Worm (Caenorhabditis elegans): ENCODE data around the gene pcf-11.
A peak's percentile ranks its signal among the peaks of the same experiment; 100 is the strongest.

Gene pcf-11

DNA sequence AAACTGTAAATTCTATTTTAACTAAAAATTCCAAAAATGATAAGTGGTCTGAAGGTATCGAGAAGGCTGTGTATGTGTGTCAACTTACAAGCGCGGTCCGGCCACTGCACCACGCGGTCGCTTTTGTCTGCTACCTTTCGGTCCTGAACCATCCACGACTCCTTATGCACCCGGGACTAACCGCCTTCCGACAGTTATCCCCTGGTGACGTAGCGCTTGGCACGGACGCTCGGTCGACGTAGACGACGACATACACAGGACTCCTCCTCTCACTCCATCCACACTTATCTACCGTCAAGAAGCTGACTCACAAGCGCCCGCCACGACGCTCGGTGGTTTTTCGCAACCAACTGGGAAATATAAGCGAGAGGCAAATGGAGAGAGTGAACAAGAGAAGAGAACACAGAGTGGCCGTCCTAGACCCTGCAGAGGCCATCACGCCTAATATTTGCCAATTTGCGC is 6.7 kb downstream of the pcf-11 start (continued):
- TF ChIP-seq fkh-8 (tag; optimal IDR thresholded peaks at IDR 0.05): peak; percentile 69
- TF ChIP-seq fkh-10 (GFP tag; optimal IDR thresholded peaks at IDR 0.05): peak; percentile 35
- TF ChIP-seq unc-86 (tag; optimal IDR thresholded peaks at IDR 0.05): peak; percentile 45
- TF ChIP-seq ceh-88 (GFP tag; IDR thresholded peaks at IDR 0.05): peak; percentile 58
- peak in 2 of 3 experiments; percentile 5 to 32 for TF ChIP-seq ceh-82 (tag; optimal IDR thresholded peaks at IDR 0.05)
- peak; percentile 78 for TF ChIP-seq pax-3 (tag; optimal IDR thresholded peaks at IDR 0.05)
- peak; percentile 43 to 79 for TF ChIP-seq lsy-2 (tag; optimal IDR thresholded peaks at IDR 0.05)
- TF ChIP-seq lin-13 (GFP tag; optimal IDR thresholded peaks at IDR 0.05): peak; percentile 22
- TF ChIP-seq lin-35 (GFP tag; optimal IDR thresholded peaks at IDR 0.05): peak; percentile 13 to 58
- TF ChIP-seq mep-1 (tag; optimal IDR thresholded peaks at IDR 0.05): peak; percentile 67
- peak; percentile 83 for TF ChIP-seq sup-37 (GFP tag; optimal IDR thresholded peaks at IDR 0.05)
- TF ChIP-seq ztf-4 (tag; optimal IDR thresholded peaks at IDR 0.05): peak; percentile 28
- peak; percentile 67 for TF ChIP-seq nhr-20 (tag; optimal IDR thresholded peaks at IDR 0.05)
- peak; percentile 75 for TF ChIP-seq mab-9 (GFP tag; IDR thresholded peaks at IDR 0.05)
- peak; percentile 8 for TF ChIP-seq fkh-4 (tag; optimal IDR thresholded peaks at IDR 0.05; ENCODE audit: borderline replicate concordance)
- TF ChIP-seq grh-1 (GFP tag; IDR thresholded peaks at IDR 0.05): 0 out of 2 replicates have a peak, but pooled peaks have one; percentile 35
- TF ChIP-seq C04F5.9 (tag; optimal IDR thresholded peaks at IDR 0.05): peak; percentile 15
- TF ChIP-seq elt-2 (tag; optimal IDR thresholded peaks at IDR 0.05): peak; percentile 57
- TF ChIP-seq efl-3 (GFP tag; optimal IDR thresholded peaks at IDR 0.05): peak; percentile 33
- TF ChIP-seq dsc-1 (tag; optimal IDR thresholded peaks at IDR 0.05): peak; percentile 80
- TF ChIP-seq mdl-1 (tag; optimal IDR thresholded peaks at IDR 0.05): peak in 1 of 2 experiments; percentile 33
- TF ChIP-seq skn-1 (tag; optimal IDR thresholded peaks at IDR 0.05): peak; percentile 16
- TF ChIP-seq fos-1 (tag; optimal IDR thresholded peaks at IDR 0.05): peak; percentile 41
- peak; percentile 70 for TF ChIP-seq egl-13 (tag; optimal IDR thresholded peaks at IDR 0.05)
- TF ChIP-seq elt-3 (tag; optimal IDR thresholded peaks at IDR 0.05): peak in 1 of 6 experiments; percentile 16
- TF ChIP-seq efl-1 (optimal IDR thresholded peaks at IDR 0.05): peak; percentile 46 to 47
- peak; percentile 29 to 95 for TF ChIP-seq efl-1 (GFP tag; optimal IDR thresholded peaks at IDR 0.05 in 1 of 2)
- peak; percentile 64 for TF ChIP-seq aly-2 (tag; optimal IDR thresholded peaks at IDR 0.05)
- peak; percentile 51 for TF ChIP-seq zip-4 (GFP tag; optimal IDR thresholded peaks at IDR 0.05)
- TF ChIP-seq swsn-7 (tag; optimal IDR thresholded peaks at IDR 0.05): peak; percentile 79
- TF ChIP-seq nhr-19 (GFP tag; conservative IDR thresholded peaks at IDR 0.05): peak; percentile 84
- TF ChIP-seq irx-1 (tag; optimal IDR thresholded peaks at IDR 0.05): peak; percentile 31
- peak; percentile 71 for TF ChIP-seq tbx-2 (tag; optimal IDR thresholded peaks at IDR 0.05)
- TF ChIP-seq C16A3.4 (tag; optimal IDR thresholded peaks at IDR 0.05): peak; percentile 55
- TF ChIP-seq rnt-1 (tag; optimal IDR thresholded peaks at IDR 0.05): peak; percentile 58

DNA sequence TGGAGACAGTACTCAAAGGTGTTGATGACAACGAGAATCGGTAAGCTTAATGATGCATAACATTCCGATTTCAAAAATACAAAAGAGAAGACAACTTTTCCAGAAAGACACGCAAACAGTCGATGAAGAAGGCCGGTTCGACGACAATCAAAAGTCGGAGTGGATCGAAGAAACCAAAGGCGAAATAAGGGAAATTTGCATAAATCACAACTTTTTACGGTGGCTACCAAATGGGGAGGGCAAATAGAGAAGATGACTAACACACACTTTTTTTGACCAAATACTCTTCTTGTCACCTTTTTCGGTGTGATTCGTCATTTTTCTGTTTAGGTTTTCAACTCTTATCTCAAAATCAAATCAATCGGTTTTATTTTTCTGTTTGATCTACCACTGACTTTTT is 11.4 kb downstream of the pcf-11 start, which contains the start of gene C45G9.6:
Gene C45G9.6 (plus strand): TSS at position 301 of the 400 bp plus-strand sequence.
- no peak for TF ChIP-seq mep-1 (tag; optimal IDR thresholded peaks at IDR 0.05)
- no peak for TF ChIP-seq elt-2 (tag; optimal IDR thresholded peaks at IDR 0.05)
- no peak for TF ChIP-seq fkh-10 (GFP tag; optimal IDR thresholded peaks at IDR 0.05)
- no peak for TF ChIP-seq C34B4.2 (tag; optimal IDR thresholded peaks at IDR 0.05)
- no peak for TF ChIP-seq pqm-1 (tag; optimal IDR thresholded peaks at IDR 0.05)

DNA sequence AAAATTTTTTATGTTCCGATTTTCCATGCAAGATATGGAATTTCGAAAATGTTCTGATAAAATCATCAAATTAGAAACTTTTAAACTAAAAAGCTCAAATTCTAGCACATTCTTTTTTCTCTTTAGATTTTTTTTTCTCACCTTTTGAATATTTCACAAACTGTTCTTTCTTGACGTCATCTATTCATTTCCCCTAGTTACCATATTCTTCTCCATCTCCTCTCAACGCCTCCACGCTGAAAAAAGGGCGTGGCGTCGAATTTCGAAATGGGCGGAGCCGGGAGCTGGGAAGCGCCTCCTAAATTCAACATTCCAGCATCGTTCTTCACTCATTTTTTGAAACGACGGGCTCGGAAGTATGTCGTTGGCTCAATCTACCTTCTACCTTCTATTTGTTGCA is 17.4 kb downstream of the pcf-11 start, which contains the start of gene nlp-43:
Gene nlp-43 (plus strand): TSS at position 301 of the 400 bp plus-strand sequence.
- TF ChIP-seq sup-37 (GFP tag; optimal IDR thresholded peaks at IDR 0.05): no peak
- no peak for TF ChIP-seq ets-5 (GFP tag; IDR thresholded peaks at IDR 0.05)
- no peak for TF ChIP-seq mep-1 (tag; optimal IDR thresholded peaks at IDR 0.05)
- TF ChIP-seq blmp-1 (tag; optimal IDR thresholded peaks at IDR 0.05): no peak
- no peak for TF ChIP-seq nhr-47 (tag; optimal IDR thresholded peaks at IDR 0.05)
- no peak for TF ChIP-seq mab-9 (GFP tag; IDR thresholded peaks at IDR 0.05)
- TF ChIP-seq ceh-8 (GFP tag; optimal IDR thresholded peaks at IDR 0.05): no peak
- no peak for TF ChIP-seq nhr-12 (tag; optimal IDR thresholded peaks at IDR 0.05)
- TF ChIP-seq efl-3 (GFP tag; optimal IDR thresholded peaks at IDR 0.05): no peak
- no peak for TF ChIP-seq nhr-20 (tag; optimal IDR thresholded peaks at IDR 0.05)
- TF ChIP-seq lin-13 (GFP tag; optimal IDR thresholded peaks at IDR 0.05): no peak
- TF ChIP-seq egl-13 (tag; optimal IDR thresholded peaks at IDR 0.05): no peak
- no peak for TF ChIP-seq ztf-4 (tag; optimal IDR thresholded peaks at IDR 0.05)
- no peak for TF ChIP-seq fkh-8 (tag; optimal IDR thresholded peaks at IDR 0.05)
- no peak for TF ChIP-seq xbp-1 (tag; optimal IDR thresholded peaks at IDR 0.05)
- TF ChIP-seq jun-1 (tag; optimal IDR thresholded peaks at IDR 0.05): no peak
- no peak for TF ChIP-seq hlh-4 (tag; optimal IDR thresholded peaks at IDR 0.05)
- TF ChIP-seq tbx-2 (tag; optimal IDR thresholded peaks at IDR 0.05): no peak
- no peak for TF ChIP-seq lin-39 (tag; optimal IDR thresholded peaks at IDR 0.05)

Measured in whole organism, L1 larva.